Worm (Caenorhabditis elegans) whole organism, young adult: ENCODE data around the gene Y66D12A.7.

Experiments used
- B0019.2 ChIP-seq: fragments of 200-800 bp; sonication (Bioruptor generic); conservative IDR thresholded peaks from 2 replicates; pipeline ENCODE4 v1.3.6; 2022; ENCODE audit warnings: missing genetic modification reagents, missing genetic modification characterization, missing compliant biosample characterization
- B0336.3 ChIP-seq: fragments of 200-800 bp; sonication (Bioruptor generic); IDR thresholded peaks from 2 replicates; pipeline ENCODE4 v1.3.6; 2022; ENCODE audit warnings: missing genetic modification characterization, missing compliant biosample characterization
- F49E8.2 ChIP-seq: sonication (generic microtip); optimal IDR thresholded peaks from 3 replicates; lab custom pipeline; 2017; ENCODE audit warnings: missing genetic modification characterization, mild to moderate bottlenecking, missing compliant biosample characterization, antibody characterized with exemption, moderate library complexity; ENCODE audit not compliant: insufficient read depth
- F55B11.4 ChIP-seq: sonication (generic microtip); optimal IDR thresholded peaks from 2 replicates; lab custom pipeline; 2016; ENCODE audit warnings: missing compliant biosample characterization, missing genetic modification characterization, borderline replicate concordance; ENCODE audit not compliant: insufficient read depth
- K11D2.4 ChIP-seq: fragments of 200-800 bp; sonication (Bioruptor generic); IDR thresholded peaks from 2 replicates; pipeline ENCODE4 v1.3.6; 2022; ENCODE audit warnings: missing genetic modification reagents, missing genetic modification characterization, missing compliant biosample characterization
- T26A5.8 ChIP-seq: sonication (generic microtip); optimal IDR thresholded peaks from 2 replicates; lab custom pipeline; 2016; ENCODE audit warnings: missing genetic modification characterization, missing compliant biosample characterization
- Y53G8AR.9 ChIP-seq: fragments of 200-800 bp; sonication (Bioruptor generic); conservative IDR thresholded peaks from 2 replicates; pipeline ENCODE4 v1.3.6; 2022; ENCODE audit warnings: missing genetic modification reagents, missing genetic modification characterization, missing compliant biosample characterization
- Y67H2A.10 ChIP-seq: fragments of 200-800 bp; sonication (Bioruptor generic); conservative IDR thresholded peaks from 2 replicates; pipeline ENCODE4 v1.3.6; 2022; ENCODE audit warnings: missing genetic modification reagents, missing genetic modification characterization, missing compliant biosample characterization
- Y79H2A.3 ChIP-seq: fragments of 200-800 bp; sonication (Bioruptor generic); conservative IDR thresholded peaks from 2 replicates; pipeline ENCODE4 v1.3.6; 2022; ENCODE audit warnings: missing genetic modification reagents, missing genetic modification characterization, missing compliant biosample characterization
- athp-1 ChIP-seq: sonication (generic microtip); optimal IDR thresholded peaks from 2 replicates; lab custom pipeline; 2017; ENCODE audit warnings: mild to moderate bottlenecking, missing genetic modification characterization, missing compliant biosample characterization
- attf-5 ChIP-seq: fragments of 200-800 bp; sonication (Bioruptor generic); optimal IDR thresholded peaks from 2 replicates; lab custom pipeline; 2018; ENCODE audit warnings: mild to moderate bottlenecking, missing genetic modification characterization, missing compliant biosample characterization
- bed-1 ChIP-seq: fragments of 200-800 bp; sonication (Bioruptor generic); IDR thresholded peaks from 2 replicates; pipeline ENCODE4 v1.3.6; 2022; ENCODE audit warnings: missing genetic modification reagents, missing genetic modification characterization, missing compliant biosample characterization
- ceh-100 ChIP-seq: fragments of 200-800 bp; sonication (Bioruptor generic); IDR thresholded peaks from 2 replicates; pipeline ENCODE4 v1.3.6; 2022; ENCODE audit warnings: missing genetic modification reagents, missing genetic modification characterization, missing compliant biosample characterization
- dox-1 ChIP-seq: fragments of 200-800 bp; sonication (Bioruptor generic); IDR thresholded peaks from 2 replicates; pipeline ENCODE4 v1.3.6; 2022; ENCODE audit warnings: missing genetic modification reagents, missing genetic modification characterization, missing compliant biosample characterization
- dpff-1 ChIP-seq: sonication (generic microtip); optimal IDR thresholded peaks from 2 replicates; lab custom pipeline; 2017; ENCODE audit warnings: mild to moderate bottlenecking, missing genetic modification characterization, missing compliant biosample characterization
- dpl-1 ChIP-seq: fragments of 150-350 bp; optimal IDR thresholded peaks from 2 replicates; lab custom pipeline; 2014; ENCODE audit warnings: missing biosample characterization, missing genetic modification reagents, missing genetic modification characterization
- egl-18 ChIP-seq: fragments of 200-800 bp; sonication (Bioruptor generic); IDR thresholded peaks from 2 replicates; pipeline ENCODE4 v1.3.6; 2022; ENCODE audit warnings: missing genetic modification reagents, missing genetic modification characterization, missing compliant biosample characterization
- egl-44 ChIP-seq: fragments of 200-800 bp; sonication (Bioruptor generic); IDR thresholded peaks from 2 replicates; pipeline ENCODE4 v1.3.6; 2022; ENCODE audit warnings: missing genetic modification reagents, missing genetic modification characterization, missing compliant biosample characterization
- ekl-4 ChIP-seq: fragments of 200-800 bp; sonication (Bioruptor generic); IDR thresholded peaks from 2 replicates; pipeline ENCODE4 v1.3.6; 2022; ENCODE audit warnings: missing genetic modification reagents, missing genetic modification characterization, missing compliant biosample characterization
- hlh-26 ChIP-seq: fragments of 200-800 bp; sonication (Bioruptor generic); conservative IDR thresholded peaks from 2 replicates; pipeline ENCODE4 v1.3.6; 2022; ENCODE audit warnings: missing genetic modification reagents, missing genetic modification characterization, missing compliant biosample characterization
- hsf-1 ChIP-seq: fragments of 200-800 bp; sonication (Bioruptor generic); IDR thresholded peaks from 2 replicates; pipeline ENCODE4 v1.3.6; 2022; ENCODE audit warnings: missing genetic modification reagents, missing genetic modification characterization, missing compliant biosample characterization
- lin-26 ChIP-seq: fragments of 200-800 bp; sonication (Bioruptor generic); IDR thresholded peaks from 2 replicates; pipeline ENCODE4 v1.3.6; 2022; ENCODE audit warnings: missing genetic modification reagents, missing genetic modification characterization, missing compliant biosample characterization
- lsl-1 ChIP-seq: fragments of 200-800 bp; sonication (Bioruptor generic); optimal IDR thresholded peaks from 2 replicates; lab custom pipeline; 2018; ENCODE audit warnings: mild to moderate bottlenecking, missing genetic modification characterization, moderate library complexity, missing compliant biosample characterization
- madf-6 ChIP-seq: fragments of 200-800 bp; sonication (Bioruptor generic); IDR thresholded peaks from 2 replicates; pipeline ENCODE4 v1.3.6; 2022; ENCODE audit warnings: missing genetic modification reagents, missing genetic modification characterization, missing compliant biosample characterization
- mcd-1 ChIP-seq: fragments of 200-800 bp; sonication (Bioruptor generic); IDR thresholded peaks from 2 replicates; pipeline ENCODE4 v1.3.6; 2022; ENCODE audit warnings: missing genetic modification reagents, missing genetic modification characterization, missing compliant biosample characterization
- nfya-1 ChIP-seq: sonication (generic microtip); optimal IDR thresholded peaks from 2 replicates; lab custom pipeline; 2017; ENCODE audit warnings: antibody characterized with exemption, missing compliant biosample characterization, missing genetic modification characterization, borderline replicate concordance; ENCODE audit not compliant: insufficient read depth
- nfyb-1 ChIP-seq: fragments of 200-800 bp; sonication (Bioruptor generic); IDR thresholded peaks from 2 replicates; pipeline ENCODE4 v1.3.6; 2022; ENCODE audit warnings: missing genetic modification reagents, missing genetic modification characterization, missing compliant biosample characterization
- nhr-179 ChIP-seq: sonication (generic microtip); optimal IDR thresholded peaks from 2 replicates; lab custom pipeline; 2016; ENCODE audit warnings: mild to moderate bottlenecking, missing genetic modification characterization, missing compliant biosample characterization
- nhr-90 ChIP-seq: sonication (generic microtip); optimal IDR thresholded peaks from 2 replicates; lab custom pipeline; 2016; ENCODE audit warnings: missing genotype, mild to moderate bottlenecking, missing genetic modification characterization, missing compliant biosample characterization
- rpc-1 ChIP-seq, 2 experiments: fragments of 150-350 bp in 1 of 2; sonication (generic microtip) in 1 of 2; optimal IDR thresholded peaks; 2 replicates each; lab custom pipeline; 2014 to 2018; ENCODE audit warnings: missing biosample characterization in 1 of 2, missing genetic modification characterization in 1 of 2, missing genetic modification reagents in 1 of 2, missing genotype in 1 of 2
- snpc-3.4 ChIP-seq: sonication (generic microtip); optimal IDR thresholded peaks from 2 replicates; lab custom pipeline; 2017; ENCODE audit warnings: missing genetic modification characterization, mild to moderate bottlenecking, missing compliant biosample characterization, antibody characterized with exemption, moderate library complexity, missing genotype, missing genetic modification reagents
- snpc-4 ChIP-seq, 5 experiments: fragments of 150-350 bp in 1 of 5; sonication (generic microtip) in 4 of 5; optimal IDR thresholded peaks; 2 replicates each; lab custom pipeline; 2014 to 2018; ENCODE audit warnings: missing genetic modification characterization in 5 of 5, missing biosample characterization in 3 of 5, antibody characterized with exemption in 2 of 5, mild to moderate bottlenecking in 2 of 5, missing compliant biosample characterization in 2 of 5, missing genotype in 2 of 5, moderate library complexity in 2 of 5, missing genetic modification reagents in 1 of 5
- tbp1 ChIP-seq: fragments of 200-800 bp; sonication (Bioruptor generic); optimal IDR thresholded peaks from 2 replicates; lab custom pipeline; 2018; ENCODE audit warnings: mild to moderate bottlenecking, missing genetic modification characterization, missing compliant biosample characterization
- tbx-9 ChIP-seq: sonication (generic microtip); optimal IDR thresholded peaks from 2 replicates; lab custom pipeline; 2016; ENCODE audit warnings: borderline replicate concordance, missing genetic modification characterization, inconsistent platforms, missing compliant biosample characterization
- unc-130 ChIP-seq: sonication (generic microtip); optimal IDR thresholded peaks from 2 replicates; lab custom pipeline; 2016; ENCODE audit warnings: missing genetic modification reagents, missing genetic modification characterization, missing compliant biosample characterization
- zfh-2 ChIP-seq: fragments of 200-800 bp; sonication (Bioruptor generic); conservative IDR thresholded peaks from 2 replicates; pipeline ENCODE4 v1.3.6; 2022; ENCODE audit warnings: missing genetic modification reagents, missing genetic modification characterization, missing compliant biosample characterization
- ztf-18 ChIP-seq: sonication (generic microtip); optimal IDR thresholded peaks from 2 replicates; lab custom pipeline; 2016; ENCODE audit warnings: missing genotype, mild to moderate bottlenecking, missing genetic modification characterization, missing compliant biosample characterization
- ztf-22 ChIP-seq: fragments of 200-800 bp; sonication (Bioruptor generic); optimal IDR thresholded peaks from 2 replicates; lab custom pipeline; 2018; ENCODE audit warnings: mild to moderate bottlenecking, missing genetic modification characterization, moderate library complexity, missing compliant biosample characterization
- ztf-25 ChIP-seq: fragments of 200-800 bp; sonication (Bioruptor generic); IDR thresholded peaks from 2 replicates; pipeline ENCODE4 v1.3.6; 2022; ENCODE audit warnings: missing genetic modification reagents, missing genetic modification characterization, missing compliant biosample characterization

The Y66D12A.7 gene

DNA sequence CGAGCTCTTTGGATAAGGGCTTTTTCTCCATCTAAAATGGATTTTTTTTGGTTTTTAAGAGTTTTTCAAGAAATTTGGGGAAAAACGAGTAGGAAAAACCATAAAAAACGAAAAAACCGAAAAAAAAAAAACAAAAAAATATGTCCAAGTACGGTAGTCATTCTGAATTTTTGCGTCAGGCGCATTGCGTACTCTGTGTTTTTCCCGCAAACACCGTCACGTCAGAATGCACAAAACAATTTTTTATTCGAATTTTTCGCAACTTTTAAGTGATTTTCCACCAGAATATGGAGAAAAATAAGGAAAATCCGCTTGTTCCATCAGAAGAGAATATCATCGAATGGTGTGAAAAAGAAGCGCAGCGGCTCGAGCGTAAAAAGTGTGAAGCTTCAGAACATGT lies 1.1 kb upstream of the Y66D12A.7 start, which contains the start of the genes Y66D12A.6 and ceh-92 (continued):
- no peak for TF ChIP-seq nfya-1
- no peak for TF ChIP-seq ztf-18 (tag; lab: Kevin White, UChicago)
- TF ChIP-seq Y67H2A.10 (GFP tag; lab: Robert Waterston, UW): no peak
- TF ChIP-seq tbp1 (GFP tag; lab: Kevin White, UChicago): no peak
- TF ChIP-seq snpc-3.4 (tag; lab: Kevin White, UChicago): peak; percentile 1
- TF ChIP-seq lin-26 (GFP tag; lab: Robert Waterston, UW): no peak
- TF ChIP-seq B0019.2 (GFP tag; lab: Robert Waterston, UW): peak; percentile 14; the same call in 1 of the 2 replicates
- no peak for TF ChIP-seq K11D2.4 (GFP tag; lab: Robert Waterston, UW)
- no peak for TF ChIP-seq ekl-4
- TF ChIP-seq hsf-1: no peak
- no peak for TF ChIP-seq F55B11.4
- no peak for TF ChIP-seq hlh-26 (GFP tag; lab: Robert Waterston, UW)
- TF ChIP-seq ztf-22: no peak
- TF ChIP-seq dpl-1 (GFP tag; lab: Kevin White, UChicago): peak; percentile 25
- no peak for TF ChIP-seq tbx-9
- no peak for TF ChIP-seq Y79H2A.3 (GFP tag; lab: Robert Waterston, UW)
- no peak for TF ChIP-seq attf-5
- peak; percentile 78 for TF ChIP-seq lsl-1 (GFP tag; lab: Kevin White, UChicago)
- TF ChIP-seq snpc-4 (GFP tag; optimal IDR thresholded peaks at IDR 0.05; lab: Kevin White, UChicago): no peak
- TF ChIP-seq snpc-4 (tag; optimal IDR thresholded peaks at IDR 0.05; lab: Kevin White, UChicago): no peak
- TF ChIP-seq dox-1: peak; percentile 37; the same call in 1 of the 2 replicates
- peak; percentile 70 for TF ChIP-seq F49E8.2 (tag; lab: Kevin White, UChicago)
- no peak for TF ChIP-seq ztf-25 (GFP tag; lab: Robert Waterston, UW)

DNA sequence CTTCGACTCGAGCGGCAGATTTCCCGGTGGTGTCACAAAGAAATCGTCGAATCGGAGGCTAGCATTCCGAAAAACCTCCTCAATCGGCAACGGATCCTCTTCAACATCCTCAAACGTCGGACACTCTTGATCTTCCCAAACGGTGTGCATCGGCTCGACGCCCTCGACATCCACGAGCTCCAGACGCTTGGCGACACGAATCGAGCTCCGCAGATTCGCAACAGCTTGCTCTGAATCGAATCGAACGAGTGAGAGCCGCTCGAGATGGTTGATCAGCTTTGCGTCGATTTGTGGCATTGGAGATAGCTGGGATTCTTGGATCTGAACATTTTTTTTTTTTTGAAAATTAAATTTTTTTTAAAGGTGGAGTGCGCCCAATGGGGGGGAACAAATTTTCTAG lies 898 bp downstream of the Y66D12A.7 start:
- TF ChIP-seq athp-1 (tag; lab: Kevin White, UChicago): no peak
- TF ChIP-seq nhr-179 (tag; lab: Kevin White, UChicago): no peak
- peak; percentile 22; the same call in 1 of the 2 replicates for TF ChIP-seq B0336.3
- TF ChIP-seq madf-6 (GFP tag; lab: Robert Waterston, UW): no peak
- no peak for TF ChIP-seq bed-1 (GFP tag; lab: Robert Waterston, UW)
- TF ChIP-seq unc-130 (GFP tag; lab: Kevin White, UChicago): no peak
- no peak for TF ChIP-seq tbx-9
- peak; percentile 45; the same call in 1 of the 2 replicates for TF ChIP-seq hsf-1
- no peak for TF ChIP-seq dpff-1 (tag; lab: Kevin White, UChicago)
- TF ChIP-seq nfyb-1 (GFP tag; lab: Robert Waterston, UW): 0 out of 2 replicates have a peak, but pooled peaks have one; percentile 18
- TF ChIP-seq zfh-2 (GFP tag; lab: Robert Waterston, UW): peak; percentile 80
- no peak for TF ChIP-seq K11D2.4 (GFP tag; lab: Robert Waterston, UW)
- no peak for TF ChIP-seq egl-44 (GFP tag; lab: Robert Waterston, UW)
- no peak for TF ChIP-seq rpc-1 (optimal IDR thresholded peaks at IDR 0.05; lab: Kevin White, UChicago)
- no peak for TF ChIP-seq rpc-1 (tag; optimal IDR thresholded peaks at IDR 0.05; lab: Kevin White, UChicago)
- TF ChIP-seq T26A5.8 (tag; lab: Kevin White, UChicago): no peak
- TF ChIP-seq egl-18 (GFP tag; lab: Robert Waterston, UW): no peak

DNA sequence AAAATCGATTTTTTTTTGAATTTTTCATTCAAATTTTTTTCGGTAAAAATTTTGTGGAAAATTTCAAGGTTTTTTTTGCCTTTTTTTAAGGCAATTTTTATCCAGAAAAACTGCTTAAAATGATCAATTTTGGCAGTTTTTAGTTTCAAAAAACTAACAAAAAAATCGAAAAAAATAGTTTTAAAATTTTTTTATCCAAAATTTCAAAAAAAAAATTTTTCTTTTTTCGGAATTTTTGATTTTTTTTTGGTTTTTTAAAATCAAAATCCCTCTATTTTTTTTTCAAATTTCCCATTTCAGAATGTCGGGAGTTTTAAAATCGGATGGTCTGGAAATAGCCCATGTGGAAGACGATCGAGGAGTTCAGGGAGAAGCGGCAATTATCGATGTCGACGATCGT lies 6.4 kb downstream of the Y66D12A.7 start, which contains the start of gene Y66D12A.8:
Gene Y66D12A.8 (plus strand): TSS at position 301 of the 400 bp plus-strand sequence.
- TF ChIP-seq nhr-90 (tag; lab: Kevin White, UChicago) (no peak), ceh-100 (GFP tag; lab: Robert Waterston, UW) (no peak), Y53G8AR.9 (GFP tag; lab: Robert Waterston, UW) (no peak), mcd-1 (GFP tag; lab: Robert Waterston, UW) (no peak), dpff-1 (tag; lab: Kevin White, UChicago) (no peak)
- TF ChIP-seq, all 124 proteins: peak for 0
